Worm (Caenorhabditis elegans) whole organism, L2 larva: Measurements from ENCODE around the gene rpl-5.

ENCODE experiments used
- ama-1 ChIP-seq: fragments of 150-350 bp; optimal IDR thresholded peaks from 2 replicates; lab custom pipeline; 2018; ENCODE audit warnings: inconsistent platforms
- ceh-16 ChIP-seq: fragments of 150-350 bp; optimal IDR thresholded peaks from 2 replicates; lab custom pipeline; 2014; ENCODE audit warnings: missing biosample characterization, missing genetic modification characterization
- skn-1 ChIP-seq: sonication (generic microtip); optimal IDR thresholded peaks from 2 replicates; lab custom pipeline; 2017; ENCODE audit warnings: missing biosample characterization, missing genetic modification characterization
- unc-62 ChIP-seq: fragments of 150-350 bp; optimal IDR thresholded peaks from 2 replicates; lab custom pipeline; 2014; ENCODE audit warnings: missing biosample characterization, missing genetic modification reagents, missing genetic modification characterization
- ztf-11 ChIP-seq: sonication (generic microtip); optimal IDR thresholded peaks from 2 replicates; lab custom pipeline; 2017; ENCODE audit warnings: missing biosample characterization, missing genetic modification characterization
- ztf-4 ChIP-seq: fragments of 150-350 bp; optimal IDR thresholded peaks from 2 replicates; lab custom pipeline; 2014; ENCODE audit warnings: missing biosample characterization, missing genetic modification characterization

- TF ChIP-seq ceh-16 (no peak), ztf-11 (tag; lab: Kevin White, UChicago) (no peak), skn-1 (tag; lab: Kevin White, UChicago) (no peak), ztf-4 (tag; lab: Kevin White, UChicago) (no peak), unc-62 (no peak), ama-1 (no peak)
These were observed 3.3 kb downstream of the rpl-5 start, which contains the start of gene F54C9.7 for ce11 chrII:8573044-8573443.
